Worm (Caenorhabditis elegans) whole organism, midembryonic: ENCODE measurements around the gene F56D6.11.

ENCODE experiments used
- T22C8.4 ChIP-seq: fragments of 200-800 bp; sonication (Bioruptor generic); IDR thresholded peaks from 2 replicates; pipeline ENCODE4 v1.3.6; 2022; ENCODE audit warnings: missing genetic modification characterization, missing compliant biosample characterization
- cog-1 ChIP-seq: sonication (generic microtip); optimal IDR thresholded peaks from 2 replicates; lab custom pipeline; 2016; ENCODE audit warnings: missing genetic modification characterization, missing compliant biosample characterization
- flt-1 ChIP-seq: fragments of 200-800 bp; sonication (Bioruptor generic); IDR thresholded peaks from 2 replicates; pipeline ENCODE4 v1.3.6; 2022; ENCODE audit warnings: missing genetic modification characterization, missing compliant biosample characterization
- med-1 ChIP-seq: sonication (generic microtip); optimal IDR thresholded peaks from 2 replicates; lab custom pipeline; 2017; ENCODE audit warnings: missing genetic modification characterization, mild to moderate bottlenecking, missing compliant biosample characterization, antibody characterized with exemption, missing genetic modification reagents; ENCODE audit not compliant: insufficient read depth
- ref-1 ChIP-seq: fragments of 200-800 bp; sonication (Bioruptor generic); conservative IDR thresholded peaks from 2 replicates; pipeline ENCODE4 v1.3.6; 2022; ENCODE audit warnings: missing genetic modification reagents, missing genetic modification characterization, missing compliant biosample characterization
- ztf-23 ChIP-seq: fragments of 200-800 bp; sonication (Bioruptor generic); IDR thresholded peaks from 2 replicates; pipeline ENCODE4 v1.3.6; 2022; ENCODE audit warnings: missing genetic modification reagents, missing genetic modification characterization, missing compliant biosample characterization

ce11 chrIV:3862948-3863347 is 43.3 kb downstream of the F56D6.11 start:
- TF ChIP-seq med-1 (GFP tag; lab: Kevin White, UChicago) = no peak
- TF ChIP-seq ref-1 = no peak
- TF ChIP-seq flt-1 (GFP tag; lab: Robert Waterston, UW) = no peak
- no peak for TF ChIP-seq ztf-23 (GFP tag; lab: Robert Waterston, UW)
- TF ChIP-seq cog-1 = no peak
- no peak for TF ChIP-seq T22C8.4 (GFP tag; lab: Robert Waterston, UW)
